Fruit fly (Drosophila melanogaster) whole organism, embryonic: ENCODE data around the gene CG7627.

Experiments
- ATbp ChIP-seq: fragments of 200-800 bp; sonication (Bioruptor generic); optimal IDR thresholded peaks from 2 replicates; lab custom pipeline; 2017; ENCODE audit warnings: missing biosample characterization, mild to moderate bottlenecking, missing genetic modification characterization, missing genetic modification reagents
- Asciz ChIP-seq: fragments of 200-800 bp; sonication (Bioruptor generic); optimal IDR thresholded peaks from 2 replicates; lab custom pipeline; 2017; ENCODE audit warnings: missing biosample characterization, mild to moderate bottlenecking, missing genetic modification characterization, missing genetic modification reagents
- Awh ChIP-seq: fragments of 200-800 bp; sonication (Bioruptor generic); IDR thresholded peaks from 2 replicates; pipeline ENCODE4, ENCODE4 v1.3.6; 2022; ENCODE audit warnings: missing biosample characterization, missing genetic modification characterization
- C15 ChIP-seq: fragments of 200-800 bp; sonication (Bioruptor generic); IDR thresholded peaks from 3 replicates; pipeline ENCODE4 v1.3.6; 2022; ENCODE audit warnings: missing biosample characterization, missing genetic modification characterization
- CG10209 ChIP-seq: fragments of 200-800 bp; sonication (Bioruptor generic); optimal IDR thresholded peaks from 3 replicates; lab custom pipeline; 2017; ENCODE audit warnings: missing biosample characterization, mild to moderate bottlenecking, missing genetic modification characterization, missing genetic modification reagents
- CG10274 ChIP-seq: fragments of 200-800 bp; sonication (Bioruptor generic); optimal IDR thresholded peaks from 3 replicates; lab custom pipeline; 2017; ENCODE audit warnings: missing biosample characterization, mild to moderate bottlenecking, missing genetic modification characterization
- CG11456 ChIP-seq: fragments of 200-800 bp; sonication (Bioruptor generic); IDR thresholded peaks from 3 replicates; pipeline ENCODE4 v1.3.6; 2022; ENCODE audit warnings: missing biosample characterization, missing genetic modification characterization
- CG1233 ChIP-seq: fragments of 200-800 bp; sonication (Bioruptor generic); optimal IDR thresholded peaks from 4 replicates; lab custom pipeline; 2018; ENCODE audit warnings: missing biosample characterization, mild to moderate bottlenecking, missing genetic modification characterization
- CG12391 ChIP-seq: fragments of 200-800 bp; sonication (Bioruptor generic); optimal IDR thresholded peaks from 3 replicates; lab custom pipeline; 2018; ENCODE audit warnings: missing biosample characterization, mild to moderate bottlenecking, missing genetic modification characterization, moderate library complexity
- CG12744 ChIP-seq: fragments of 200-800 bp; sonication (Bioruptor generic); optimal IDR thresholded peaks from 2 replicates; lab custom pipeline; 2016; ENCODE audit warnings: missing biosample characterization, missing genetic modification characterization
- CG13424 ChIP-seq: fragments of 200-800 bp; sonication (Bioruptor generic); optimal IDR thresholded peaks from 2 replicates; lab custom pipeline; 2019; ENCODE audit warnings: missing biosample characterization, mild to moderate bottlenecking, missing genetic modification characterization, moderate library complexity
- CG15269 ChIP-seq: fragments of 200-800 bp; sonication (Bioruptor generic); optimal IDR thresholded peaks from 2 replicates; lab custom pipeline; 2018; ENCODE audit warnings: missing biosample characterization, mild to moderate bottlenecking, missing genetic modification characterization, moderate library complexity
- CG17359 ChIP-seq: fragments of 200-800 bp; sonication (Bioruptor generic); optimal IDR thresholded peaks from 3 replicates; lab custom pipeline; 2018; ENCODE audit warnings: missing biosample characterization, mild to moderate bottlenecking, missing genetic modification characterization, moderate library complexity
- CG17361 ChIP-seq: fragments of 200-800 bp; sonication (Bioruptor generic); IDR thresholded peaks from 3 replicates; pipeline ENCODE4 v1.3.6; 2022; ENCODE audit warnings: missing biosample characterization, missing genetic modification characterization
- CG2116 ChIP-seq: fragments of 200-800 bp; sonication (Bioruptor generic); optimal IDR thresholded peaks from 3 replicates; lab custom pipeline; 2018; ENCODE audit warnings: missing biosample characterization, mild to moderate bottlenecking, missing genetic modification characterization
- CG2678 ChIP-seq: fragments of 200-800 bp; sonication (Bioruptor generic); optimal IDR thresholded peaks from 3 replicates; lab custom pipeline; 2019; ENCODE audit warnings: missing biosample characterization, mild to moderate bottlenecking, missing genetic modification characterization, moderate library complexity
- CG30403 ChIP-seq: fragments of 200-800 bp; sonication (Bioruptor generic); optimal IDR thresholded peaks from 3 replicates; lab custom pipeline; 2016; ENCODE audit warnings: missing biosample characterization, missing genetic modification characterization
- CG3281 ChIP-seq: fragments of 200-800 bp; sonication (Bioruptor generic); optimal IDR thresholded peaks from 3 replicates; lab custom pipeline; 2017; ENCODE audit warnings: missing biosample characterization, mild to moderate bottlenecking, missing genetic modification characterization
- CG3407 ChIP-seq: fragments of 200-800 bp; sonication (Bioruptor generic); optimal IDR thresholded peaks from 2 replicates; lab custom pipeline; 2018; ENCODE audit warnings: missing biosample characterization, mild to moderate bottlenecking, missing genetic modification characterization
- CG3838 ChIP-seq: fragments of 200-800 bp; sonication (Bioruptor generic); optimal IDR thresholded peaks from 3 replicates; lab custom pipeline; 2016; ENCODE audit warnings: missing biosample characterization, missing genetic modification characterization
- CG5180 ChIP-seq: fragments of 200-800 bp; sonication (Bioruptor generic); optimal IDR thresholded peaks from 3 replicates; lab custom pipeline; 2017; ENCODE audit warnings: missing biosample characterization, missing genetic modification characterization, mild to moderate bottlenecking, moderate library complexity, missing genetic modification reagents
- CG6254 ChIP-seq: fragments of 200-800 bp; sonication (Bioruptor generic); optimal IDR thresholded peaks from 3 replicates; lab custom pipeline; 2017; ENCODE audit warnings: mild to moderate bottlenecking, missing biosample characterization, missing genetic modification reagents, missing genetic modification characterization
- CG6683 ChIP-seq: fragments of 200-800 bp; sonication (Bioruptor generic); optimal IDR thresholded peaks from 2 replicates; lab custom pipeline; 2017; ENCODE audit warnings: missing biosample characterization, mild to moderate bottlenecking, missing genetic modification characterization, missing genetic modification reagents
- CG7987 ChIP-seq: fragments of 200-800 bp; sonication (Bioruptor generic); optimal IDR thresholded peaks from 2 replicates; lab custom pipeline; 2018; ENCODE audit warnings: missing biosample characterization, mild to moderate bottlenecking, missing genetic modification characterization, moderate library complexity
- CG8924 ChIP-seq: fragments of 200-800 bp; optimal IDR thresholded peaks from 3 replicates; lab custom pipeline; 2019; ENCODE audit warnings: missing biosample characterization, mild to moderate bottlenecking, missing genetic modification characterization, moderate library complexity
- Dad ChIP-seq: fragments of 200-800 bp; sonication (Bioruptor generic); optimal IDR thresholded peaks from 3 replicates; lab custom pipeline; 2016; ENCODE audit warnings: missing biosample characterization, missing genetic modification characterization
- Ets97D ChIP-seq: fragments of 200-800 bp; sonication (Bioruptor generic); optimal IDR thresholded peaks from 3 replicates; lab custom pipeline; 2016; ENCODE audit warnings: missing biosample characterization, missing genetic modification characterization
- GATAe ChIP-seq: fragments of 200-800 bp; sonication (Bioruptor generic); conservative IDR thresholded peaks from 2 replicates; pipeline ENCODE4 v1.3.6; 2022; ENCODE audit warnings: missing biosample characterization, missing genetic modification characterization
- Hand ChIP-seq: fragments of 200-800 bp; sonication (Bioruptor generic); optimal IDR thresholded peaks from 2 replicates; lab custom pipeline; 2017; ENCODE audit warnings: mild to moderate bottlenecking, missing biosample characterization, missing genetic modification reagents, missing genetic modification characterization
- Hsf ChIP-seq: fragments of 200-800 bp; sonication (Bioruptor generic); optimal IDR thresholded peaks from 3 replicates; lab custom pipeline; 2016; ENCODE audit warnings: missing biosample characterization, missing genetic modification characterization
- MTF-1 ChIP-seq: fragments of 200-800 bp; sonication (Bioruptor generic); optimal IDR thresholded peaks from 2 replicates; lab custom pipeline; 2018; ENCODE audit warnings: missing biosample characterization, mild to moderate bottlenecking, missing genetic modification characterization, borderline replicate concordance
- Med ChIP-seq: fragments of 200-800 bp; sonication (Bioruptor generic); peaks from one replicate; lab custom pipeline; 2016; ENCODE audit warnings: missing biosample characterization, missing genetic modification characterization, mild to moderate bottlenecking, inconsistent platforms, moderate library complexity
- Oli ChIP-seq: fragments of 200-800 bp; sonication (Bioruptor generic); optimal IDR thresholded peaks from 2 replicates; lab custom pipeline; 2018; ENCODE audit warnings: missing biosample characterization, mild to moderate bottlenecking, missing genetic modification characterization, moderate library complexity
- Taf1 ChIP-seq: fragments of 200-800 bp; sonication (Bioruptor generic); IDR thresholded peaks from 2 replicates; pipeline ENCODE4 v1.3.6; 2022; ENCODE audit warnings: missing biosample characterization, missing genetic modification characterization
- ato ChIP-seq: fragments of 200-800 bp; sonication (Bioruptor generic); IDR thresholded peaks from 2 replicates; pipeline ENCODE4 v1.3.6; 2022; ENCODE audit warnings: missing biosample characterization, missing genetic modification characterization; ENCODE audit not compliant: partially characterized antibody
- bab2 ChIP-seq: fragments of 200-800 bp; sonication (Bioruptor generic); optimal IDR thresholded peaks from 2 replicates; lab custom pipeline; 2016; ENCODE audit warnings: missing biosample characterization, missing genetic modification characterization
- chm ChIP-seq: fragments of 200-800 bp; sonication (Bioruptor generic); IDR thresholded peaks from 2 replicates; pipeline ENCODE4 v1.3.6; 2022; ENCODE audit warnings: missing biosample characterization, missing genetic modification characterization
- crol ChIP-seq: fragments of 200-800 bp; sonication (Bioruptor generic); IDR thresholded peaks from 2 replicates; pipeline ENCODE4 v1.3.6; 2022; ENCODE audit warnings: missing biosample characterization, missing genetic modification characterization
- dimm ChIP-seq: fragments of 200-800 bp; sonication (Bioruptor generic); IDR thresholded peaks from 2 replicates; pipeline ENCODE4 v1.3.6; 2022; ENCODE audit warnings: missing biosample characterization, missing genetic modification characterization
- dm ChIP-seq: fragments of 200-800 bp; sonication (Bioruptor generic); optimal IDR thresholded peaks from 3 replicates; lab custom pipeline; 2016; ENCODE audit warnings: missing biosample characterization, missing genetic modification characterization
- exex ChIP-seq: fragments of 200-800 bp; sonication (Bioruptor generic); optimal IDR thresholded peaks from 4 replicates; lab custom pipeline; 2018; ENCODE audit warnings: missing biosample characterization, mild to moderate bottlenecking, missing genetic modification characterization, moderate library complexity
- eyg ChIP-seq: fragments of 200-800 bp; sonication (Bioruptor generic); optimal IDR thresholded peaks from 3 replicates; lab custom pipeline; 2016; ENCODE audit warnings: missing biosample characterization, missing genetic modification characterization
- grn ChIP-seq: fragments of 200-800 bp; sonication (Bioruptor generic); optimal IDR thresholded peaks from 3 replicates; lab custom pipeline; 2017; ENCODE audit warnings: missing biosample characterization, missing genetic modification characterization
- nerfin-1 ChIP-seq: fragments of 200-800 bp; sonication (Bioruptor generic); optimal IDR thresholded peaks from 3 replicates; lab custom pipeline; 2019; ENCODE audit warnings: missing biosample characterization, mild to moderate bottlenecking, missing genetic modification characterization, moderate library complexity
- psq ChIP-seq: fragments of 200-800 bp; sonication (Bioruptor generic); optimal IDR thresholded peaks from 2 replicates; lab custom pipeline; 2017; ENCODE audit warnings: missing biosample characterization, missing genetic modification characterization
- repo ChIP-seq: fragments of 200-800 bp; sonication (Bioruptor generic); optimal IDR thresholded peaks from 2 replicates; lab custom pipeline; 2016; ENCODE audit warnings: missing biosample characterization, missing genetic modification characterization
- row ChIP-seq: fragments of 200-800 bp; sonication (Bioruptor generic); IDR thresholded peaks from 3 replicates; pipeline ENCODE4 v1.3.6; 2022; ENCODE audit warnings: missing biosample characterization, missing genetic modification characterization
- salm ChIP-seq: fragments of 200-800 bp; sonication (Bioruptor generic); optimal IDR thresholded peaks from 2 replicates; lab custom pipeline; 2018; ENCODE audit warnings: missing biosample characterization, mild to moderate bottlenecking, missing genetic modification characterization
- schlank ChIP-seq: fragments of 200-800 bp; sonication (Bioruptor generic); optimal IDR thresholded peaks from 2 replicates; lab custom pipeline; 2018; ENCODE audit warnings: missing biosample characterization, mild to moderate bottlenecking, missing genetic modification characterization
- slou ChIP-seq: fragments of 200-800 bp; sonication (Bioruptor generic); optimal IDR thresholded peaks from 3 replicates; lab custom pipeline; 2016; ENCODE audit warnings: missing biosample characterization, missing genetic modification characterization

Gene CG7627

dm6 chr2L:8350560-8351171 is 11.6 kb downstream of the CG7627 start (continued):
- TF ChIP-seq GATAe (no peak), CG2678 (tag; lab: Kevin White, UChicago) (peak; percentile 68), eyg (GFP tag; lab: Kevin White, UChicago) (no peak), CG6254 (GFP tag; lab: Kevin White, UChicago) (no peak), Awh (GFP tag; lab: Robert Waterston, UW) (no peak; the same call in 1 of the 2 replicates), CG15269 (peak; percentile 63), CG12391 (tag; lab: Kevin White, UChicago) (peak; percentile 21), Taf1 (no peak), psq (GFP tag; lab: Kevin White, UChicago) (no peak), CG12744 (GFP tag; lab: Kevin White, UChicago) (peak; percentile 52), CG5180 (GFP tag; lab: Kevin White, UChicago) (peak; percentile 35), CG30403 (GFP tag; lab: Kevin White, UChicago) (no peak), nerfin-1 (tag; lab: Kevin White, UChicago) (no peak), CG2116 (GFP tag; lab: Kevin White, UChicago) (no peak), CG8924 (peak; percentile 26), CG1233 (peak; percentile 44), dm (GFP tag; lab: Kevin White, UChicago) (no peak), MTF-1 (GFP tag; lab: Kevin White, UChicago) (peak; percentile 41), exex (tag; lab: Kevin White, UChicago) (peak; percentile 88), dimm (no peak), CG3281 (GFP tag; lab: Kevin White, UChicago) (peak; percentile 60), CG3838 (GFP tag; lab: Kevin White, UChicago) (no peak), C15 (GFP tag; lab: Robert Waterston, UW) (no peak), CG7987 (GFP tag; lab: Kevin White, UChicago) (peak; percentile 44), Dad (GFP tag; lab: Kevin White, UChicago) (no peak), CG17361 (GFP tag; lab: Robert Waterston, UW) (no peak), Oli (tag; lab: Kevin White, UChicago) (peak; percentile 8), CG6683 (GFP tag; lab: Kevin White, UChicago) (peak; percentile 2), Asciz (peak; percentile 39), ATbp (GFP tag; lab: Kevin White, UChicago) (peak; percentile 80), slou (no peak), Hand (GFP tag; lab: Kevin White, UChicago) (peak; percentile 52), repo (no peak), bab2 (GFP tag; lab: Kevin White, UChicago) (no peak), chm (GFP tag; lab: Robert Waterston, UW) (no peak), CG11456 (GFP tag; lab: Robert Waterston, UW) (no peak), CG10209 (peak; percentile 31), schlank (tag; lab: Kevin White, UChicago) (peak; percentile 36), salm (tag; lab: Kevin White, UChicago) (peak; percentile 39), CG3407 (peak; percentile 32), CG13424 (tag; lab: Kevin White, UChicago) (peak; percentile 31), CG10274 (GFP tag; lab: Kevin White, UChicago) (no peak), Ets97D (GFP tag; lab: Kevin White, UChicago) (no peak), row (GFP tag; lab: Robert Waterston, UW) (no peak), Hsf (no peak), crol (GFP tag; lab: Robert Waterston, UW) (no peak), grn (peak; percentile 74), Med (peak; percentile 86), ato (GFP tag; lab: Robert Waterston, UW) (no peak), CG17359 (tag; lab: Kevin White, UChicago) (peak; percentile 59)
